Worm (Caenorhabditis elegans): ENCODE data around the gene C17G10.1.

Gene C17G10.1

ce11 chrII:5646942-5647341, 50.6 kb downstream of the C17G10.1 start, which contains the start of gene F59E12.9:
TSS of gene F59E12.9 (minus strand) at chrII:5647042.
- TF ChIP-seq dao-5 (tag; optimal IDR thresholded peaks at IDR 0.05), result no peak
- no peak for TF ChIP-seq W03F9.2 (tag; optimal IDR thresholded peaks at IDR 0.05)
- no peak for TF ChIP-seq him-1 (tag; optimal IDR thresholded peaks at IDR 0.05)

Data from whole organism, L4/young adult.